Worm (Caenorhabditis elegans) whole organism, late embryonic: ENCODE data around the gene F35E12.10.

Experiments
- hlh-13 ChIP-seq: fragments of 200-800 bp; sonication (Bioruptor generic); optimal IDR thresholded peaks from 2 replicates; lab custom pipeline; 2018; ENCODE audit warnings: mild to moderate bottlenecking, missing genetic modification characterization, missing compliant biosample characterization
- pat-9 ChIP-seq: fragments of 200-800 bp; sonication (Bioruptor generic); optimal IDR thresholded peaks from 2 replicates; lab custom pipeline; 2018; ENCODE audit warnings: mild to moderate bottlenecking, missing genetic modification characterization, moderate library complexity, missing compliant biosample characterization
- unc-55 ChIP-seq: sonication (generic microtip); optimal IDR thresholded peaks from 2 replicates; lab custom pipeline; 2017; ENCODE audit warnings: missing biosample characterization, missing genetic modification reagents, missing genetic modification characterization

DNA sequence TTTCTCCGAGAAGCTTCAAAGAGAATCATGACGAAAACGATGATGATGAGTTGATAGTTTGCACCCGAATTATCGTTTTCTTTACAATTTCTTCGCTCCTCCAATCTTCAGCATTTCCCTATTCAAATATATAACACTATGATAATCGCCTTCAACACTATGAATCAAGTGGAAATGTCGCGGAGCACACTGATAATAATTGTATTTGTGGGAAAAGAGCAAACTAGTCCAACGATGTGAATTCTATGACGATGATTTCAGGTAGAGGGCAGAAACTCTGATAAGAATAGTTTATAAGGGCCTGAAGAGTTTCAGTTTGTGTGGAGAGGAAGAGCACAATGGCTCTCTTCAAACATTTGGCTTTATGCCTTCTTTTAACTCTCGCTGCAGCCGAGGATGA is 32.0 kb downstream of the F35E12.10 start, which contains the start of gene T01D3.6:
- TF ChIP-seq pat-9 (no peak), unc-55 (no peak), hlh-13 (GFP tag; lab: Kevin White, UChicago) (no peak)
